Comparison of ENCODE assay signal across 1 fruit fly cellular context in genomic region chr3R:10868427-10868962, dm6.
TF ChIP-seq lines count a peak whose summit lies in the region.

TSS of gene SelR (minus strand) at chr3R:10868642.
TSS of gene Tsp86D (plus strand) at chr3R:10868708.

TF ChIP-seq in whole organism, embryonic, 481 proteins besides CTCF, POLR2A, EP300 and RAD21 (continued from another document):
- TF ChIP-seq sr (GFP tag; IDR thresholded peaks at IDR 0.05; lab: Robert Waterston, UW) = no peak
- TF ChIP-seq Dref (GFP tag; IDR thresholded peaks at IDR 0.05; lab: Robert Waterston, UW) = peak; percentile 44
- peak; percentile 48 for TF ChIP-seq ac (GFP tag; optimal IDR thresholded peaks at IDR 0.05; lab: Kevin White, UChicago)
- TF ChIP-seq CG3847 (GFP tag; IDR thresholded peaks at IDR 0.05; lab: Robert Waterston, UW) = peak; percentile 77
- no peak for TF ChIP-seq Dad (GFP tag; optimal IDR thresholded peaks at IDR 0.05; lab: Kevin White, UChicago)
- no peak for TF ChIP-seq ATbp (GFP tag; optimal IDR thresholded peaks at IDR 0.05; lab: Kevin White, UChicago)
- no peak for TF ChIP-seq tgo (GFP tag; IDR thresholded peaks at IDR 0.05; lab: Robert Waterston, UW)
- no peak for TF ChIP-seq hth (optimal IDR thresholded peaks at IDR 0.05; lab: Kevin White, UChicago)
- TF ChIP-seq GATAe (GFP tag; conservative IDR thresholded peaks at IDR 0.05; lab: Robert Waterston, UW) = no peak; the same call in 1 of the 2 replicates
- peak; percentile 36 for TF ChIP-seq Fer3 (tag; optimal IDR thresholded peaks at IDR 0.05; lab: Kevin White, UChicago)
- peak; percentile 49; the same call in 1 of the 2 replicates for TF ChIP-seq Rfx (GFP tag; IDR thresholded peaks at IDR 0.05; lab: Robert Waterston, UW)
- TF ChIP-seq CG6765 (GFP tag; optimal IDR thresholded peaks at IDR 0.05; lab: Kevin White, UChicago) = peak; percentile 32
- TF ChIP-seq CG34422 (GFP tag; IDR thresholded peaks at IDR 0.05; lab: Robert Waterston, UW) = peak; percentile 70; the same call in 1 of the 3 replicates
- TF ChIP-seq CG2199 (GFP tag; IDR thresholded peaks at IDR 0.05; lab: Robert Waterston, UW) = no peak
- peak; percentile 40 for TF ChIP-seq unpg (GFP tag; optimal IDR thresholded peaks at IDR 0.05; lab: Kevin White, UChicago)
- no peak for TF ChIP-seq CG15073 (GFP tag; optimal IDR thresholded peaks at IDR 0.05; lab: Kevin White, UChicago)
- peak; percentile 95 for TF ChIP-seq YL-1 (GFP tag; optimal IDR thresholded peaks at IDR 0.05; lab: Kevin White, UChicago)
- TF ChIP-seq CG8944 (GFP tag; optimal IDR thresholded peaks at IDR 0.05; lab: Kevin White, UChicago) = no peak
- no peak for TF ChIP-seq Chrac-16 (GFP tag; optimal IDR thresholded peaks at IDR 0.05; lab: Kevin White, UChicago)
- TF ChIP-seq CG14014 (GFP tag; IDR thresholded peaks at IDR 0.05; lab: Robert Waterston, UW) = no peak
- peak; percentile 72 for TF ChIP-seq exex (tag; optimal IDR thresholded peaks at IDR 0.05; lab: Kevin White, UChicago)
- TF ChIP-seq unc-4 (GFP tag; IDR thresholded peaks at IDR 0.05; lab: Robert Waterston, UW; ENCODE audit: partially characterized antibody) = peak; percentile 66
- TF ChIP-seq Nf-YC (tag; optimal IDR thresholded peaks at IDR 0.05; lab: Kevin White, UChicago) = peak; percentile 66
- peak; percentile 65 for TF ChIP-seq CG4328 (GFP tag; optimal IDR thresholded peaks at IDR 0.05; lab: Kevin White, UChicago)
- TF ChIP-seq Deaf1 (tag; optimal IDR thresholded peaks at IDR 0.05; lab: Kevin White, UChicago) = peak; percentile 28
- no peak for TF ChIP-seq CG3065 (GFP tag; optimal IDR thresholded peaks at IDR 0.05; lab: Kevin White, UChicago)
- TF ChIP-seq vfl (GFP tag; optimal IDR thresholded peaks at IDR 0.05; lab: Kevin White, UChicago) = no peak
- peak; percentile 48 for TF ChIP-seq CG1233 (GFP tag; optimal IDR thresholded peaks at IDR 0.05; lab: Kevin White, UChicago)
- peak; percentile 9 for TF ChIP-seq nom (GFP tag; optimal IDR thresholded peaks at IDR 0.05; lab: Kevin White, UChicago)
- no peak for TF ChIP-seq CG11247 (GFP tag; IDR thresholded peaks at IDR 0.05; lab: Robert Waterston, UW)
- TF ChIP-seq CG10321 (GFP tag; IDR thresholded peaks at IDR 0.05; lab: Robert Waterston, UW) = no peak
- no peak for TF ChIP-seq toy (GFP tag; IDR thresholded peaks at IDR 0.05; lab: Robert Waterston, UW)
- peak; percentile 10 for TF ChIP-seq lilli (GFP tag; optimal IDR thresholded peaks at IDR 0.05; lab: Kevin White, UChicago)
- peak; percentile 96 to 100 for TF ChIP-seq crp (GFP tag; optimal IDR thresholded peaks at IDR 0.05; lab: Kevin White, UChicago)
- TF ChIP-seq rib (GFP tag; IDR thresholded peaks at IDR 0.05; lab: Robert Waterston, UW) = no peak
- no peak for TF ChIP-seq ham (GFP tag; IDR thresholded peaks at IDR 0.05; lab: Robert Waterston, UW)
- TF ChIP-seq CG17912 (GFP tag; optimal IDR thresholded peaks at IDR 0.05; lab: Kevin White, UChicago) = peak; percentile 57
- no peak for TF ChIP-seq CG6254 (GFP tag; optimal IDR thresholded peaks at IDR 0.05; lab: Kevin White, UChicago)
- TF ChIP-seq stc (GFP tag; IDR thresholded peaks at IDR 0.05; lab: Robert Waterston, UW) = no peak
- peak; percentile 94 for TF ChIP-seq Vsx1 (GFP tag; optimal IDR thresholded peaks at IDR 0.05; lab: Kevin White, UChicago)
- TF ChIP-seq CG6689 (GFP tag; IDR thresholded peaks at IDR 0.05; lab: Robert Waterston, UW) = no peak
- 0 out of 2 replicates have a peak, but pooled peaks have one; percentile 17 for TF ChIP-seq ttk (GFP tag; IDR thresholded peaks at IDR 0.05; lab: Robert Waterston, UW)
- TF ChIP-seq slp2 (GFP tag; optimal IDR thresholded peaks at IDR 0.05; lab: Kevin White, UChicago) = no peak
- no peak for TF ChIP-seq CG18619 (GFP tag; optimal IDR thresholded peaks at IDR 0.05; lab: Kevin White, UChicago)
- TF ChIP-seq Elba2 (GFP tag; optimal IDR thresholded peaks at IDR 0.05; lab: Kevin White, UChicago) = peak; percentile 68
- no peak for TF ChIP-seq gt (GFP tag; IDR thresholded peaks at IDR 0.05; lab: Robert Waterston, UW)
- TF ChIP-seq CG14860 (GFP tag; IDR thresholded peaks at IDR 0.05; lab: Robert Waterston, UW; ENCODE audit: partially characterized antibody) = peak; percentile 53; the same call in 2 of the 3 replicates
- peak; percentile 81 for TF ChIP-seq CG13287 (GFP tag; IDR thresholded peaks at IDR 0.05; lab: Robert Waterston, UW; ENCODE audit: partially characterized antibody)
- TF ChIP-seq CG32767 (GFP tag; IDR thresholded peaks at IDR 0.05; lab: Robert Waterston, UW) = peak; percentile 45; the same call in 1 of the 2 replicates
- TF ChIP-seq Sry-δ (GFP tag; optimal IDR thresholded peaks at IDR 0.05; lab: Kevin White, UChicago) = peak; percentile 69
- no peak for TF ChIP-seq fd102C (GFP tag; optimal IDR thresholded peaks at IDR 0.05; lab: Kevin White, UChicago)
- peak; percentile 7; the same call in 1 of the 2 replicates for TF ChIP-seq E2f2 (GFP tag; IDR thresholded peaks at IDR 0.05; lab: Robert Waterston, UW)
- TF ChIP-seq jigr1 (GFP tag; IDR thresholded peaks at IDR 0.05; lab: Robert Waterston, UW) = no peak
- TF ChIP-seq D (optimal IDR thresholded peaks at IDR 0.05; lab: Kevin White, UChicago) = no peak
- no peak for TF ChIP-seq D (GFP tag; optimal IDR thresholded peaks at IDR 0.05; lab: Kevin White, UChicago)
- TF ChIP-seq CG10959 (GFP tag; IDR thresholded peaks at IDR 0.05; lab: Robert Waterston, UW) = no peak
- no peak for TF ChIP-seq sisA (GFP tag; IDR thresholded peaks at IDR 0.05; lab: Robert Waterston, UW)
- no peak for TF ChIP-seq Taf1 (GFP tag; IDR thresholded peaks at IDR 0.05; lab: Robert Waterston, UW)
- TF ChIP-seq kah (GFP tag; optimal IDR thresholded peaks at IDR 0.05; lab: Kevin White, UChicago) = peak; percentile 78
- no peak for TF ChIP-seq CG18011 (GFP tag; optimal IDR thresholded peaks at IDR 0.05; lab: Kevin White, UChicago)
- no peak for TF ChIP-seq CG4707 (GFP tag; optimal IDR thresholded peaks at IDR 0.05; lab: Kevin White, UChicago)
- no peak for TF ChIP-seq CG15696 (tag; optimal IDR thresholded peaks at IDR 0.05; lab: Kevin White, UChicago)
- TF ChIP-seq sens (GFP tag; lab: Kevin White, UChicago) = peak; percentile 20
- TF ChIP-seq Hmr (GFP tag; optimal IDR thresholded peaks at IDR 0.05; lab: Kevin White, UChicago) = peak; percentile 67
- no peak for TF ChIP-seq Poxn (GFP tag; IDR thresholded peaks at IDR 0.05; lab: Robert Waterston, UW)
- TF ChIP-seq fd3F (GFP tag; optimal IDR thresholded peaks at IDR 0.05; lab: Kevin White, UChicago) = no peak
- TF ChIP-seq B-H1 (GFP tag; IDR thresholded peaks at IDR 0.05; lab: Robert Waterston, UW) = no peak
- TF ChIP-seq emc (GFP tag; optimal IDR thresholded peaks at IDR 0.05; lab: Kevin White, UChicago) = no peak
- peak; percentile 40; the same call in 2 of the 3 replicates for TF ChIP-seq Doc3 (GFP tag; IDR thresholded peaks at IDR 0.05; lab: Robert Waterston, UW; ENCODE audit: partially characterized antibody)
- no peak for TF ChIP-seq CG17328 (GFP tag; IDR thresholded peaks at IDR 0.05; lab: Robert Waterston, UW)
- no peak for TF ChIP-seq CG4820 (GFP tag; optimal IDR thresholded peaks at IDR 0.05; lab: Kevin White, UChicago)
- TF ChIP-seq zen2 (GFP tag; IDR thresholded peaks at IDR 0.05; lab: Robert Waterston, UW; ENCODE audit: partially characterized antibody) = no peak; the same call in 2 of the 3 replicates
